Fruit fly (Drosophila melanogaster) whole organism, wandering third instar larva: ENCODE data around the gene CG45060.
A peak's percentile ranks its signal among the peaks of the same experiment; 100 is the strongest.

Experiments used
- foxo ChIP-seq, 2 experiments: fragments of 200-800 bp; sonication (Bioruptor generic); optimal IDR thresholded peaks; 2 replicates in 1 of 2; 3 replicates in 1 of 2; lab custom pipeline; 2016 to 2017; ENCODE audit warnings: missing biosample characterization in 2 of 2, missing genetic modification characterization in 2 of 2
- fru ChIP-seq: fragments of 200-800 bp; sonication (Bioruptor generic); optimal IDR thresholded peaks from 3 replicates; lab custom pipeline; 2016; ENCODE audit warnings: missing biosample characterization, mild to moderate bottlenecking, missing genetic modification characterization
- sv ChIP-seq: fragments of 200-800 bp; sonication (Bioruptor generic); optimal IDR thresholded peaks from 3 replicates; lab custom pipeline; 2016; ENCODE audit warnings: missing biosample characterization, missing genetic modification characterization

CG45060 gene

DNA sequence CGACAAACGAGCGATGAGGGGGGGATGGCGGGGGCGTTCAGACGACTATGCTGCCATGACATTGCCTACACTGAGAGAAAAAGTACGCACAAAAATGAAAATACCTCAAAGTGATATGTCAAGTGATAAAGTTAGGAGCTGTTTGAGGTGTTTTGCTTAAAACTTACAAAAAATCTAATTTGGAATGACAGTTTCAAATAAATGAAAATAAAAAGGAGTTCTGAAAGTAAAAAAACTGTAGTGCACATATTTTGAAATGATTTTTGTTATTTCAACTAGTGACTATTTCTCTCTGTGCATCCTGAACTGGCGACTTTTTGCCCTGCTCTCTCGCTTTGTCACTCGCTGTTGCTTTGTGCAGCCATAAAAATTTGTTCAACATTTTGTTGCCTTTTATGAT, 38.5 kb downstream of the CG45060 start:
- peak in 1 of 2 experiments; percentile 5 for TF ChIP-seq foxo (GFP tag; optimal IDR thresholded peaks at IDR 0.05; lab: Kevin White, UChicago)
- TF ChIP-seq fru (GFP tag; lab: Kevin White, UChicago), result peak; percentile 6
- no peak for TF ChIP-seq sv
